Comparison of ENCODE assay signal across 4 fruit fly cellular contexts in the genomic region with DNA sequence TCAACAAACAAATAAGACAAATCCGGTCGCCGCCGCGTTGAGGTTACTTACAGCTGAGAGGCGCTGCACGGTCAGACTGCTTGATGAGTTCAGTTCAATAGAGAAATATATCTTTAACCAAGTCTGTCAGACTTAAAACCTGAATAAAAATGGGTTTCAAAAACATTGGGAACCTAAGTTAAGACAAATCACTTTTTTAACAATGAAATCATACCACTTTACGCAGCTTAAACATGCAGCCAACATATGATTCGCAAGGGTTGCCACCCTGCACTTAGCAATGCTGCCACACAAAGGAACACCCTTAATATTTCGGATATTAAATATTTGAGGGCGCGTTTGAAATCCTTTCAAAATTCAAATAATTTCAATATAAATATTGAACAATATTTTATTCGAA.
TF ChIP-seq lines count a peak whose summit lies in the region.

CG5515 (minus strand) TSS at position 278 of the 400 bp plus-strand sequence.

TF ChIP-seq in whole organism, adult, 20 proteins besides CTCF, POLR2A, EP300 and RAD21 (continued from another document):
- peak; percentile 70 for TF ChIP-seq Mnt (GFP tag; optimal IDR thresholded peaks at IDR 0.05; lab: Kevin White, UChicago)
- peak; percentile 89 for TF ChIP-seq CG11617 (GFP tag; optimal IDR thresholded peaks at IDR 0.05; lab: Kevin White, UChicago)
- TF ChIP-seq CG7101 (tag; optimal IDR thresholded peaks at IDR 0.05; lab: Kevin White, UChicago), result peak; percentile 65

TF ChIP-seq in whole organism, embryonic, 481 proteins besides CTCF, POLR2A, EP300 and RAD21 (continued from another document and continues in another):
- TF ChIP-seq zfh2 (GFP tag; optimal IDR thresholded peaks at IDR 0.05; lab: Kevin White, UChicago), result peak; percentile 88
- peak; percentile 75 for TF ChIP-seq Doc2 (GFP tag; IDR thresholded peaks at IDR 0.05; lab: Robert Waterston, UW)
- TF ChIP-seq CG2129 (GFP tag; IDR thresholded peaks at IDR 0.05; lab: Robert Waterston, UW; ENCODE audit: partially characterized antibody), result no peak
- peak; percentile 70 for TF ChIP-seq Atf-2 (GFP tag; optimal IDR thresholded peaks at IDR 0.05; lab: Kevin White, UChicago)
- peak; percentile 72 for TF ChIP-seq tin (GFP tag; optimal IDR thresholded peaks at IDR 0.05; lab: Kevin White, UChicago)
- TF ChIP-seq pfk (GFP tag; optimal IDR thresholded peaks at IDR 0.05; lab: Kevin White, UChicago), result no peak
- TF ChIP-seq CG6683 (GFP tag; optimal IDR thresholded peaks at IDR 0.05; lab: Kevin White, UChicago), result peak; percentile 27
- peak; percentile 62 for TF ChIP-seq ewg (GFP tag; optimal IDR thresholded peaks at IDR 0.05; lab: Kevin White, UChicago)
- peak; percentile 86 for TF ChIP-seq Dad (GFP tag; optimal IDR thresholded peaks at IDR 0.05; lab: Kevin White, UChicago)
- TF ChIP-seq CG1529 (GFP tag; optimal IDR thresholded peaks at IDR 0.05; lab: Kevin White, UChicago), result no peak
- TF ChIP-seq fd64A (GFP tag; optimal IDR thresholded peaks at IDR 0.05; lab: Kevin White, UChicago), result no peak
- TF ChIP-seq Xbp1 (GFP tag; optimal IDR thresholded peaks at IDR 0.05; lab: Kevin White, UChicago), result peak; percentile 90
- peak; percentile 69 for TF ChIP-seq CG11085 (GFP tag; IDR thresholded peaks at IDR 0.05; lab: Robert Waterston, UW)
- peak; percentile 87 for TF ChIP-seq CG30403 (GFP tag; optimal IDR thresholded peaks at IDR 0.05; lab: Kevin White, UChicago)
- peak; percentile 79 for TF ChIP-seq zen (tag; optimal IDR thresholded peaks at IDR 0.05; lab: Kevin White, UChicago)
- no peak for TF ChIP-seq CG6765 (GFP tag; optimal IDR thresholded peaks at IDR 0.05; lab: Kevin White, UChicago)
- TF ChIP-seq CG8281 (tag; optimal IDR thresholded peaks at IDR 0.05; lab: Kevin White, UChicago), result no peak
- TF ChIP-seq CG14965 (GFP tag; optimal IDR thresholded peaks at IDR 0.05; lab: Kevin White, UChicago; ENCODE audit: borderline replicate concordance), result no peak
- TF ChIP-seq Camta (GFP tag; optimal IDR thresholded peaks at IDR 0.05; lab: Kevin White, UChicago), result no peak
- TF ChIP-seq org-1 (GFP tag; optimal IDR thresholded peaks at IDR 0.05; lab: Kevin White, UChicago), result no peak
- TF ChIP-seq p53 (GFP tag; optimal IDR thresholded peaks at IDR 0.05; lab: Kevin White, UChicago), result peak; percentile 16
- peak; percentile 73 for TF ChIP-seq CG8089 (GFP tag; optimal IDR thresholded peaks at IDR 0.05; lab: Kevin White, UChicago)
- TF ChIP-seq CG12071 (GFP tag; optimal IDR thresholded peaks at IDR 0.05; lab: Kevin White, UChicago), result no peak
- no peak for TF ChIP-seq CG31365 (tag; optimal IDR thresholded peaks at IDR 0.05; lab: Kevin White, UChicago)
- TF ChIP-seq CG18476 (GFP tag; optimal IDR thresholded peaks at IDR 0.05; lab: Kevin White, UChicago), result peak; percentile 66
- TF ChIP-seq CG33557 (GFP tag; optimal IDR thresholded peaks at IDR 0.05; lab: Kevin White, UChicago), result peak; percentile 36
- no peak for TF ChIP-seq CG17912 (GFP tag; optimal IDR thresholded peaks at IDR 0.05; lab: Kevin White, UChicago)
- TF ChIP-seq CG11695 (GFP tag; IDR thresholded peaks at IDR 0.05; lab: Robert Waterston, UW), result peak; percentile 59; the same call in 2 of the 3 replicates
- TF ChIP-seq CG10565 (GFP tag; optimal IDR thresholded peaks at IDR 0.05; lab: Kevin White, UChicago), result no peak
- no peak for TF ChIP-seq CG8359 (GFP tag; optimal IDR thresholded peaks at IDR 0.05; lab: Kevin White, UChicago; ENCODE audit: borderline replicate concordance)
- peak; percentile 62 for TF ChIP-seq Side (GFP tag; optimal IDR thresholded peaks at IDR 0.05; lab: Kevin White, UChicago)
- TF ChIP-seq dmrt11E (tag; optimal IDR thresholded peaks at IDR 0.05; lab: Kevin White, UChicago), result peak; percentile 82
- TF ChIP-seq bowl (GFP tag; IDR thresholded peaks at IDR 0.05; lab: Robert Waterston, UW), result peak; percentile 44; the same call in 1 of the 2 replicates
- peak; percentile 73 to 79 for TF ChIP-seq chif (GFP tag; optimal IDR thresholded peaks at IDR 0.05; lab: Kevin White, UChicago)
- TF ChIP-seq knrl (GFP tag; IDR thresholded peaks at IDR 0.05; lab: Robert Waterston, UW; ENCODE audit: partially characterized antibody), result peak; percentile 89
- peak; percentile 92 for TF ChIP-seq sob (GFP tag; IDR thresholded peaks at IDR 0.05; lab: Robert Waterston, UW)
- TF ChIP-seq Dfd (GFP tag; optimal IDR thresholded peaks at IDR 0.05; lab: Kevin White, UChicago), result no peak
- no peak for TF ChIP-seq br (optimal IDR thresholded peaks at IDR 0.05; lab: Kevin White, UChicago)
- TF ChIP-seq wek (GFP tag; optimal IDR thresholded peaks at IDR 0.05; lab: Kevin White, UChicago), result peak; percentile 99
- TF ChIP-seq CG9817 (tag; optimal IDR thresholded peaks at IDR 0.05; lab: Kevin White, UChicago), result peak; percentile 82

TF ChIP-seq in whole organism, prepupa, 60 proteins besides CTCF, POLR2A, EP300 and RAD21 (continued from another document):
- no peak for TF ChIP-seq CG6276 (GFP tag; optimal IDR thresholded peaks at IDR 0.05; lab: Kevin White, UChicago)
- TF ChIP-seq Hr39 (GFP tag; optimal IDR thresholded peaks at IDR 0.05; lab: Kevin White, UChicago), result peak; percentile 82
- peak; percentile 78 for TF ChIP-seq Hr4 (GFP tag; optimal IDR thresholded peaks at IDR 0.05; lab: Kevin White, UChicago)
- no peak for TF ChIP-seq Lpt (GFP tag; optimal IDR thresholded peaks at IDR 0.05; lab: Kevin White, UChicago)
- TF ChIP-seq fd59A (GFP tag; optimal IDR thresholded peaks at IDR 0.05; lab: Kevin White, UChicago), result no peak
- no peak for TF ChIP-seq Blimp-1 (GFP tag; optimal IDR thresholded peaks at IDR 0.05; lab: Kevin White, UChicago)
- no peak for TF ChIP-seq Eip93F (GFP tag; optimal IDR thresholded peaks at IDR 0.05; lab: Kevin White, UChicago)
- TF ChIP-seq fkh (GFP tag; optimal IDR thresholded peaks at IDR 0.05; lab: Kevin White, UChicago), result no peak
- TF ChIP-seq Sox14 (GFP tag; optimal IDR thresholded peaks at IDR 0.05; lab: Kevin White, UChicago), result peak; percentile 79
- TF ChIP-seq Met (GFP tag; optimal IDR thresholded peaks at IDR 0.05; lab: Kevin White, UChicago), result no peak
- no peak for TF ChIP-seq CG7368 (GFP tag; optimal IDR thresholded peaks at IDR 0.05; lab: Kevin White, UChicago)
- TF ChIP-seq CG6854 (GFP tag; optimal IDR thresholded peaks at IDR 0.05; lab: Kevin White, UChicago), result no peak
- peak; percentile 45 for TF ChIP-seq CG11902 (GFP tag; optimal IDR thresholded peaks at IDR 0.05; lab: Kevin White, UChicago)
- peak; percentile 81 for TF ChIP-seq esn (GFP tag; optimal IDR thresholded peaks at IDR 0.05; lab: Kevin White, UChicago)
- TF ChIP-seq CG8319 (GFP tag; optimal IDR thresholded peaks at IDR 0.05; lab: Kevin White, UChicago), result peak; percentile 40
- TF ChIP-seq CG10631 (GFP tag; optimal IDR thresholded peaks at IDR 0.05; lab: Kevin White, UChicago), result peak; percentile 62
- TF ChIP-seq Sox15 (GFP tag; optimal IDR thresholded peaks at IDR 0.05; lab: Kevin White, UChicago), result peak; percentile 64
- TF ChIP-seq CG8119 (GFP tag; IDR thresholded peaks at IDR 0.05; lab: Robert Waterston, UW), result peak; percentile 35; the same call in 1 of the 3 replicates
- peak; percentile 64 for TF ChIP-seq CG6163 (GFP tag; IDR thresholded peaks at IDR 0.05; lab: Robert Waterston, UW)
- no peak for TF ChIP-seq Hr38 (GFP tag; optimal IDR thresholded peaks at IDR 0.05; lab: Kevin White, UChicago)
- TF ChIP-seq CG9139 (GFP tag; optimal IDR thresholded peaks at IDR 0.05; lab: Kevin White, UChicago), result no peak
- TF ChIP-seq CG4318 (GFP tag; optimal IDR thresholded peaks at IDR 0.05; lab: Kevin White, UChicago), result peak; percentile 52
- TF ChIP-seq CG15336 (GFP tag; IDR thresholded peaks at IDR 0.05; lab: Robert Waterston, UW), result no peak
- no peak for TF ChIP-seq Eip75B (GFP tag; optimal IDR thresholded peaks at IDR 0.05; lab: Kevin White, UChicago)
- TF ChIP-seq dac (GFP tag; optimal IDR thresholded peaks at IDR 0.05; lab: Kevin White, UChicago), result peak; percentile 14
- TF ChIP-seq cyc (GFP tag; optimal IDR thresholded peaks at IDR 0.05; lab: Kevin White, UChicago), result peak; percentile 57
- TF ChIP-seq acj6 (GFP tag; optimal IDR thresholded peaks at IDR 0.05; lab: Kevin White, UChicago), result peak; percentile 63
- no peak for TF ChIP-seq Ets96B (tag; optimal IDR thresholded peaks at IDR 0.05; lab: Kevin White, UChicago)
- TF ChIP-seq topi (GFP tag; optimal IDR thresholded peaks at IDR 0.05; lab: Kevin White, UChicago), result peak; percentile 75
- no peak for TF ChIP-seq Smox (GFP tag; optimal IDR thresholded peaks at IDR 0.05; lab: Kevin White, UChicago)
- TF ChIP-seq Ets21C (GFP tag; optimal IDR thresholded peaks at IDR 0.05; lab: Kevin White, UChicago), result peak; percentile 67
- peak; percentile 74 for TF ChIP-seq pdm3 (GFP tag; optimal IDR thresholded peaks at IDR 0.05; lab: Kevin White, UChicago)
- TF ChIP-seq achi (GFP tag; optimal IDR thresholded peaks at IDR 0.05; lab: Kevin White, UChicago), result no peak
- no peak for TF ChIP-seq CG16779 (tag; optimal IDR thresholded peaks at IDR 0.05; lab: Kevin White, UChicago)
- peak; percentile 63 for TF ChIP-seq CG34406 (GFP tag; optimal IDR thresholded peaks at IDR 0.05; lab: Kevin White, UChicago)
- TF ChIP-seq svp (GFP tag; lab: Kevin White, UChicago), result no peak
- no peak for TF ChIP-seq dsx (GFP tag; optimal IDR thresholded peaks at IDR 0.05; lab: Kevin White, UChicago; ENCODE audit: poor library complexity, severe bottlenecking)
- TF ChIP-seq Eip78C (GFP tag; lab: Kevin White, UChicago), result peak; percentile 78
- peak; percentile 22 for TF ChIP-seq CG8632 (GFP tag; optimal IDR thresholded peaks at IDR 0.05; lab: Kevin White, UChicago)
- TF ChIP-seq CG6808 (GFP tag; optimal IDR thresholded peaks at IDR 0.05; lab: Kevin White, UChicago), result no peak
- peak; percentile 48 for TF ChIP-seq net (GFP tag; optimal IDR thresholded peaks at IDR 0.05; lab: Kevin White, UChicago)
- TF ChIP-seq CG31627 (GFP tag; optimal IDR thresholded peaks at IDR 0.05; lab: Kevin White, UChicago), result peak; percentile 80

TF ChIP-seq in whole organism, wandering third instar larva, 38 proteins besides CTCF, POLR2A, EP300 and RAD21 (continued from another document):
- TF ChIP-seq dsf (GFP tag; optimal IDR thresholded peaks at IDR 0.05; lab: Kevin White, UChicago; ENCODE audit: borderline replicate concordance) (peak; percentile 47), CrebA (GFP tag; optimal IDR thresholded peaks at IDR 0.05; lab: Kevin White, UChicago; ENCODE audit: borderline replicate concordance) (no peak), Rel (GFP tag; optimal IDR thresholded peaks at IDR 0.05; lab: Kevin White, UChicago) (no peak), Rel (tag; optimal IDR thresholded peaks at IDR 0.05; lab: Kevin White, UChicago) (no peak), woc (GFP tag; optimal IDR thresholded peaks at IDR 0.05; lab: Kevin White, UChicago) (peak; percentile 43), sv (GFP tag; optimal IDR thresholded peaks at IDR 0.05; lab: Kevin White, UChicago) (peak; percentile 77), N (GFP tag; optimal IDR thresholded peaks at IDR 0.05; lab: Kevin White, UChicago) (no peak), Jra (GFP tag; optimal IDR thresholded peaks at IDR 0.05; lab: Kevin White, UChicago) (peak; percentile 64), pan (optimal IDR thresholded peaks at IDR 0.05; lab: Kevin White, UChicago) (no peak), lola (GFP tag; optimal IDR thresholded peaks at IDR 0.05; lab: Kevin White, UChicago) (no peak), Vsx2 (GFP tag; optimal IDR thresholded peaks at IDR 0.05; lab: Kevin White, UChicago; ENCODE audit: partially characterized antibody) (peak; percentile 100), Hr78 (GFP tag; optimal IDR thresholded peaks at IDR 0.05; lab: Kevin White, UChicago) (no peak), CG9705 (GFP tag; optimal IDR thresholded peaks at IDR 0.05; lab: Kevin White, UChicago) (peak; percentile 32), usp (GFP tag; optimal IDR thresholded peaks at IDR 0.05; lab: Kevin White, UChicago) (no peak), Dif (GFP tag; optimal IDR thresholded peaks at IDR 0.05; lab: Kevin White, UChicago; ENCODE audit: partially characterized antibody) (peak; percentile 98), Dfd (GFP tag; optimal IDR thresholded peaks at IDR 0.05; lab: Kevin White, UChicago) (no peak), h (GFP tag; optimal IDR thresholded peaks at IDR 0.05; lab: Kevin White, UChicago) (no peak), Hnf4 (GFP tag; optimal IDR thresholded peaks at IDR 0.05; lab: Kevin White, UChicago) (no peak)
TF ChIP-seq in whole organism, wandering third instar larva: peak in this region for 19.
